Comparison of ENCODE assay signal across 1 fruit fly cellular context in the genomic region with DNA sequence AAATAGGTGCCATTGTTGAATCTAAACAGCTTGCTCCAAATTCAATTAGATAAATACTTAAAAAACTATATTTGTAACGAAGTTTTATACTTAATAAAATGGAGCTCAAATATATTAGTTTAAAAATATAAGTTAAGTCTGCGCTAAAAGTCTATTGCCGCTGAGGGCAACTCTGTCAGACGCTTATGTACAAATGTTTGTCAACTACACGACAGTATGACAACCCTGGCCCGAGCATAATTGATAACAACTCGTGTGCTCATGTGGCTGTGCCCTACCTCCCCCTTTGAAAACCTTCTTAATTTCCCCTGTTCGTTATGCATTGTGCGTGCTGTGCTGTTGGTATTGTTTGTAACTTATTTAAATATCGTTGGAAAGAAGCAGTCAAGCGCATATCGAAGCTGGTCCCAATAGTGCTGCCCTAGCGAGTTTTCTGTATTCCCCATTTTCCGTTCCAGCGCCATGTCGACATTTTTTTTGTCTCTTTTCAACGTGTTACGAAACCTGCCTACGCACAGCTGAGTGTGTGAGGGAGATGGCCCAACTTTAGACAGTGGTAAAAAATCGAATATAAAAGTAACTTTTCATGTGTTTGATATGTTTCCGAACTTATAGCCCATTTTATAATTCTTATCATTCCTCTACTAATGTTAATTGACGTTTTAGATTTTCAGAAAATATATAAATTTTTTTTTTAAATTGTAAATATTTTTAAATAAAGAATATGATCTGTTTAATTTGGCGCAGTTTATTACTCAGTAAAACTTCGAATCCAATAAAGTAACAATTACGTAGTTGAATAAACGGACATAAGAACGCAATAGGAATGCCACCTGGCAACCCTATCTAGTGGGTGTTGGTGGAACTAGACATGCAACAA.
A peak's percentile ranks its signal among the peaks of the same experiment; 100 is the strongest.
TF ChIP-seq lines count a peak whose summit lies in the region.

No protein-coding gene starts in this region.

TF ChIP-seq in whole organism, embryonic, 481 proteins besides CTCF, POLR2A, EP300 and RAD21 (continued from another document):
- TF ChIP-seq schlank (tag; optimal IDR thresholded peaks at IDR 0.05; lab: Kevin White, UChicago) (no peak), zen2 (GFP tag; IDR thresholded peaks at IDR 0.05; lab: Robert Waterston, UW; ENCODE audit: partially characterized antibody) (no peak), CG4404 (GFP tag; IDR thresholded peaks at IDR 0.05; lab: Robert Waterston, UW) (no peak), CG15514 (GFP tag; optimal IDR thresholded peaks at IDR 0.05; lab: Kevin White, UChicago) (peak; percentile 26), CG2129 (GFP tag; IDR thresholded peaks at IDR 0.05; lab: Robert Waterston, UW; ENCODE audit: partially characterized antibody) (no peak), CG2678 (tag; optimal IDR thresholded peaks at IDR 0.05; lab: Kevin White, UChicago) (peak; percentile 83), CG7786 (GFP tag; optimal IDR thresholded peaks at IDR 0.05; lab: Kevin White, UChicago) (no peak), wdn (GFP tag; IDR thresholded peaks at IDR 0.05; lab: Robert Waterston, UW) (no peak), Sin3A (optimal IDR thresholded peaks at IDR 0.05; lab: Kevin White, UChicago) (no peak), sim (GFP tag; IDR thresholded peaks at IDR 0.05; lab: Robert Waterston, UW) (no peak), CG4707 (GFP tag; optimal IDR thresholded peaks at IDR 0.05; lab: Kevin White, UChicago) (peak; percentile 25), CG17385 (GFP tag; optimal IDR thresholded peaks at IDR 0.05; lab: Kevin White, UChicago) (peak; percentile 66), Side (GFP tag; optimal IDR thresholded peaks at IDR 0.05; lab: Kevin White, UChicago) (no peak), CG12942 (GFP tag; optimal IDR thresholded peaks at IDR 0.05; lab: Kevin White, UChicago) (peak; percentile 26), lov (optimal IDR thresholded peaks at IDR 0.05; lab: Kevin White, UChicago) (no peak), lov (GFP tag; IDR thresholded peaks at IDR 0.05; lab: Robert Waterston, UW) (no peak), CG11504 (tag; optimal IDR thresholded peaks at IDR 0.05; lab: Kevin White, UChicago) (peak; percentile 84), mam (GFP tag; optimal IDR thresholded peaks at IDR 0.05; lab: Kevin White, UChicago) (no peak), CG11695 (GFP tag; IDR thresholded peaks at IDR 0.05; lab: Robert Waterston, UW) (peak; percentile 75), Xrp1 (GFP tag; IDR thresholded peaks at IDR 0.05; lab: Robert Waterston, UW) (peak; percentile 75; the same call in 1 of the 2 replicates), CG18011 (GFP tag; optimal IDR thresholded peaks at IDR 0.05; lab: Kevin White, UChicago) (no peak), Doc3 (GFP tag; IDR thresholded peaks at IDR 0.05; lab: Robert Waterston, UW; ENCODE audit: partially characterized antibody) (no peak), crp (GFP tag; optimal IDR thresholded peaks at IDR 0.05; lab: Kevin White, UChicago) (peak in 1 of 2 experiments; percentile 58), E2f1 (GFP tag; IDR thresholded peaks at IDR 0.05; lab: Robert Waterston, UW) (peak; percentile 57), CG6254 (GFP tag; optimal IDR thresholded peaks at IDR 0.05; lab: Kevin White, UChicago) (peak; percentile 61), Hr51 (GFP tag; optimal IDR thresholded peaks at IDR 0.05; lab: Kevin White, UChicago) (peak; percentile 1 to 88), sqz (GFP tag; optimal IDR thresholded peaks at IDR 0.05; lab: Kevin White, UChicago) (peak; percentile 79), CG4328 (GFP tag; optimal IDR thresholded peaks at IDR 0.05; lab: Kevin White, UChicago) (peak; percentile 37), CG9932 (GFP tag; IDR thresholded peaks at IDR 0.05; lab: Robert Waterston, UW) (peak; percentile 20), D (optimal IDR thresholded peaks at IDR 0.05; lab: Kevin White, UChicago) (no peak), D (GFP tag; optimal IDR thresholded peaks at IDR 0.05; lab: Kevin White, UChicago) (peak; percentile 55), pita (GFP tag; optimal IDR thresholded peaks at IDR 0.05; lab: Kevin White, UChicago) (no peak), HLH3B (GFP tag; IDR thresholded peaks at IDR 0.05; lab: Robert Waterston, UW) (no peak; the same call in 1 of the 2 replicates), tx (GFP tag; optimal IDR thresholded peaks at IDR 0.05; lab: Kevin White, UChicago) (no peak), YL-1 (GFP tag; optimal IDR thresholded peaks at IDR 0.05; lab: Kevin White, UChicago) (peak; percentile 15), toy (GFP tag; IDR thresholded peaks at IDR 0.05; lab: Robert Waterston, UW) (no peak), CG43689 (GFP tag; IDR thresholded peaks at IDR 0.05; lab: Robert Waterston, UW) (0 out of 2 replicates have a peak, but pooled peaks have one; percentile 44), CG3726 (GFP tag; IDR thresholded peaks at IDR 0.05; lab: Robert Waterston, UW) (no peak), tup (GFP tag; optimal IDR thresholded peaks at IDR 0.05; lab: Kevin White, UChicago) (no peak), CG4617 (GFP tag; optimal IDR thresholded peaks at IDR 0.05; lab: Kevin White, UChicago; ENCODE audit: borderline replicate concordance) (peak; percentile 13), CG32772 (GFP tag; IDR thresholded peaks at IDR 0.05; lab: Robert Waterston, UW) (peak; percentile 45; the same call in 1 of the 2 replicates), Hr78 (GFP tag; optimal IDR thresholded peaks at IDR 0.05; lab: Kevin White, UChicago) (no peak), seq (GFP tag; IDR thresholded peaks at IDR 0.05; lab: Robert Waterston, UW) (no peak; the same call in 1 of the 2 replicates), esg (GFP tag; conservative IDR thresholded peaks at IDR 0.05; lab: Robert Waterston, UW) (peak; percentile 26; the same call in 1 of the 2 replicates), Oli (tag; optimal IDR thresholded peaks at IDR 0.05; lab: Kevin White, UChicago) (peak; percentile 70), org-1 (GFP tag; optimal IDR thresholded peaks at IDR 0.05; lab: Kevin White, UChicago) (peak; percentile 40), trh (GFP tag; optimal IDR thresholded peaks at IDR 0.05; lab: Kevin White, UChicago) (no peak), az2 (GFP tag; optimal IDR thresholded peaks at IDR 0.05; lab: Kevin White, UChicago) (peak; percentile 37), so (GFP tag; IDR thresholded peaks at IDR 0.05; lab: Robert Waterston, UW) (0 out of 3 replicates have a peak, but pooled peaks have one; percentile 20), hkb (optimal IDR thresholded peaks at IDR 0.05; lab: Kevin White, UChicago) (no peak), hkb (GFP tag; IDR thresholded peaks at IDR 0.05; lab: Robert Waterston, UW) (peak; percentile 65), insv (GFP tag; optimal IDR thresholded peaks at IDR 0.05; lab: Kevin White, UChicago) (no peak)
